Fruit fly (Drosophila melanogaster) whole organism, prepupa: ENCODE measurements around the gene Pax.

Source experiments
- CG31627 ChIP-seq: fragments of 200-800 bp; sonication (Bioruptor generic); optimal IDR thresholded peaks from 3 replicates; lab custom pipeline; 2016; ENCODE audit warnings: missing biosample characterization, missing genetic modification characterization
- CG6276 ChIP-seq: fragments of 200-800 bp; sonication (Bioruptor generic); optimal IDR thresholded peaks from 2 replicates; lab custom pipeline; 2017; ENCODE audit warnings: missing biosample characterization, mild to moderate bottlenecking, missing genetic modification characterization
- CG6808 ChIP-seq: fragments of 200-800 bp; sonication (Bioruptor generic); optimal IDR thresholded peaks from 3 replicates; lab custom pipeline; 2017; ENCODE audit warnings: missing biosample characterization, missing genetic modification characterization, mild to moderate bottlenecking, moderate library complexity, missing genetic modification reagents
- CG7368 ChIP-seq: fragments of 200-800 bp; sonication (Bioruptor generic); optimal IDR thresholded peaks from 3 replicates; lab custom pipeline; 2016; ENCODE audit warnings: missing biosample characterization, missing genetic modification characterization
- Eip78C ChIP-seq: fragments of 200-800 bp; sonication (Bioruptor generic); peaks from one replicate; lab custom pipeline; 2016; ENCODE audit warnings: missing biosample characterization, missing genetic modification characterization
- Ets96B ChIP-seq: fragments of 200-800 bp; optimal IDR thresholded peaks from 2 replicates; lab custom pipeline; 2019; ENCODE audit warnings: missing biosample characterization, mild to moderate bottlenecking, missing genetic modification characterization, moderate library complexity
- Gug ChIP-seq: fragments of 200-800 bp; sonication (Bioruptor generic); IDR thresholded peaks from 2 replicates; pipeline ENCODE4 v1.3.6; 2022; ENCODE audit warnings: missing biosample characterization, missing genetic modification characterization
- Sox102F ChIP-seq: fragments of 200-800 bp; sonication (Bioruptor generic); optimal IDR thresholded peaks from 2 replicates; lab custom pipeline; 2016; ENCODE audit warnings: missing biosample characterization, mild to moderate bottlenecking, missing genetic modification characterization
- fd59A ChIP-seq: fragments of 200-800 bp; sonication (Bioruptor generic); optimal IDR thresholded peaks from 2 replicates; lab custom pipeline; 2017; ENCODE audit warnings: missing biosample characterization, mild to moderate bottlenecking, missing genetic modification characterization, missing genetic modification reagents

dm6 chr2L:19426330-19426781 is at the start of gene Pax:
- TF ChIP-seq CG31627 (GFP tag; lab: Kevin White, UChicago): no peak
- peak; percentile 77 for TF ChIP-seq Eip78C (GFP tag; lab: Kevin White, UChicago)
- no peak for TF ChIP-seq Ets96B
- TF ChIP-seq fd59A (GFP tag; lab: Kevin White, UChicago): no peak
- no peak for TF ChIP-seq Gug (GFP tag; lab: Robert Waterston, UW)
- TF ChIP-seq Sox102F (GFP tag; lab: Kevin White, UChicago): no peak
- peak; percentile 16 for TF ChIP-seq CG6276 (GFP tag; lab: Kevin White, UChicago)
- peak; percentile 31 for TF ChIP-seq CG7368 (GFP tag; lab: Kevin White, UChicago)
- peak; percentile 41 for TF ChIP-seq CG6808
